Worm (Caenorhabditis elegans) whole organism, mixed stage, embryonic: ENCODE results near the gene zip-9.

Source experiments
- M03D4.4 ChIP-seq: sonication (generic microtip); optimal IDR thresholded peaks from 2 replicates; lab custom pipeline; 2017; ENCODE audit warnings: mild to moderate bottlenecking, missing genetic modification characterization, missing compliant biosample characterization
- mls-2 ChIP-seq: sonication (generic microtip); optimal IDR thresholded peaks from 2 replicates; lab custom pipeline; 2016; ENCODE audit warnings: mild to moderate bottlenecking, missing genetic modification characterization, moderate library complexity, missing compliant biosample characterization
- nhr-12 ChIP-seq: fragments of 150-350 bp; optimal IDR thresholded peaks from 2 replicates; lab custom pipeline; 2014; ENCODE audit warnings: missing biosample characterization, missing genetic modification characterization
- sem-2 ChIP-seq: fragments of 200-800 bp; sonication (Bioruptor generic); optimal IDR thresholded peaks from 2 replicates; lab custom pipeline; 2018; ENCODE audit warnings: mild to moderate bottlenecking, missing genetic modification characterization, missing compliant biosample characterization
- snpc-4 ChIP-seq: fragments of 150-350 bp; optimal IDR thresholded peaks from 2 replicates; lab custom pipeline; 2014; ENCODE audit warnings: missing biosample characterization, missing genetic modification characterization
- unc-39 ChIP-seq: fragments of 150-350 bp; optimal IDR thresholded peaks from 2 replicates; lab custom pipeline; 2014; ENCODE audit warnings: missing biosample characterization, missing genetic modification characterization

- no peak for TF ChIP-seq nhr-12 (tag; lab: Kevin White, UChicago)
- no peak for TF ChIP-seq sem-2
- TF ChIP-seq M03D4.4 (tag; lab: Kevin White, UChicago), result no peak
- no peak for TF ChIP-seq unc-39 (tag; lab: Kevin White, UChicago)
- no peak for TF ChIP-seq mls-2 (tag; lab: Kevin White, UChicago)
- no peak for TF ChIP-seq snpc-4
Observed at ce11 chrV:10896706-10897105, 45.6 kb upstream of the zip-9 start.
